Fruit fly (Drosophila melanogaster) whole organism, prepupa: ENCODE results near the gene AP-1gamma.

Experiments used
- CG16779 ChIP-seq: fragments of 200-800 bp; sonication (Bioruptor generic); optimal IDR thresholded peaks from 3 replicates; lab custom pipeline; 2017; ENCODE audit warnings: missing biosample characterization, mild to moderate bottlenecking, missing genetic modification characterization
- CG8119 ChIP-seq: fragments of 200-800 bp; sonication (Bioruptor generic); IDR thresholded peaks from 3 replicates; pipeline ENCODE4 v1.3.6; 2022; ENCODE audit warnings: missing biosample characterization, missing genetic modification characterization
- Eip78C ChIP-seq: fragments of 200-800 bp; sonication (Bioruptor generic); peaks from one replicate; lab custom pipeline; 2016; ENCODE audit warnings: missing biosample characterization, missing genetic modification characterization
- Hr38 ChIP-seq: sonication (Bioruptor generic); optimal IDR thresholded peaks from 2 replicates; lab custom pipeline; 2016; ENCODE audit warnings: missing biosample characterization, missing genetic modification characterization
- Smox ChIP-seq: fragments of 200-800 bp; sonication (Bioruptor generic); optimal IDR thresholded peaks from 3 replicates; lab custom pipeline; 2016; ENCODE audit warnings: missing biosample characterization, missing genetic modification characterization
- dsx ChIP-seq: fragments of 200-800 bp; optimal IDR thresholded peaks from 3 replicates; lab custom pipeline; 2019; ENCODE audit warnings: missing biosample characterization, mild to moderate bottlenecking, missing genetic modification characterization, moderate library complexity; ENCODE audit not compliant: poor library complexity, severe bottlenecking
- esn ChIP-seq: fragments of 200-800 bp; sonication (Bioruptor generic); optimal IDR thresholded peaks from 2 replicates; lab custom pipeline; 2016; ENCODE audit warnings: missing biosample characterization, mild to moderate bottlenecking, missing genetic modification characterization, moderate library complexity
- salr ChIP-seq, 2 experiments: fragments of 200-800 bp; sonication (Bioruptor generic); optimal IDR thresholded peaks; 3 replicates each; lab custom pipeline; 2016 to 2018; ENCODE audit warnings: missing biosample characterization in 2 of 2, missing genetic modification characterization in 2 of 2, mild to moderate bottlenecking in 1 of 2
- svp ChIP-seq: fragments of 200-800 bp; sonication (Bioruptor generic); peaks from one replicate; lab custom pipeline; 2016; ENCODE audit warnings: missing biosample characterization, missing genetic modification characterization

DNA sequence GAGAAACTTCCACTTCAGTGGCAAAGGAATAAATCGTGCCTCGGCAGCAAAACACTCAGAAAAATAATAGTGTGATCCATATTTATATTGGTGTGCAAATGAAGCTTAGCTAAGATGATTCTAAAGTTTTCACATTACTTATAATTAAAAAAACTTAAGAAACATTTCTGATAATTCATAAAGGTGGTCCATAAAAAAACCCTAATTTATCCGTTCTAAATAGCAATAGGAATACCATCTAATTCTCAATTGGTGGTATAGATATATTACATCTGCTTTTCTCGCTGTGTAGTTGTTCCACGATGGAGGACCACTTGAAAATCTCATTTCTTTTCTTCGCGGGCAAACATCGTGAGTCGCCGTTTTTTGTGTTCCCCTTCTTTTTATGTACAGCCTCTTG lies 46.6 kb downstream of the AP-1gamma start:
- TF ChIP-seq svp (GFP tag; lab: Kevin White, UChicago) (peak; percentile 92), Eip78C (GFP tag; lab: Kevin White, UChicago) (peak; percentile 96), salr (GFP tag; optimal IDR thresholded peaks at IDR 0.05; lab: Kevin White, UChicago) (peak in 1 of 2 experiments; percentile 68), Smox (GFP tag; lab: Kevin White, UChicago) (peak; percentile 55), dsx (GFP tag; lab: Kevin White, UChicago) (peak; percentile 51), CG8119 (GFP tag; lab: Robert Waterston, UW) (peak; percentile 73), Hr38 (no peak), CG16779 (tag; lab: Kevin White, UChicago) (no peak), esn (peak; percentile 68)
